Worm (Caenorhabditis elegans) whole organism, young adult: ENCODE data around the gene spds-1.
"Not testable (repeated sequence)": the region's sequence is repeated elsewhere in the genome, so short reads cannot be mapped to it uniquely, and the experiment has no call there.

Experiments
- B0019.2 ChIP-seq: fragments of 200-800 bp; sonication (Bioruptor generic); conservative IDR thresholded peaks from 2 replicates; pipeline ENCODE4 v1.3.6; 2022; ENCODE audit warnings: missing genetic modification reagents, missing genetic modification characterization, missing compliant biosample characterization
- B0336.3 ChIP-seq: fragments of 200-800 bp; sonication (Bioruptor generic); IDR thresholded peaks from 2 replicates; pipeline ENCODE4 v1.3.6; 2022; ENCODE audit warnings: missing genetic modification characterization, missing compliant biosample characterization
- C17E4.6 ChIP-seq: fragments of 200-800 bp; sonication (Bioruptor generic); IDR thresholded peaks from 2 replicates; pipeline ENCODE4 v1.3.6; 2022; ENCODE audit warnings: missing genetic modification reagents, missing genetic modification characterization, missing compliant biosample characterization
- D2030.7 ChIP-seq: fragments of 200-800 bp; sonication (Bioruptor generic); IDR thresholded peaks from 2 replicates; pipeline ENCODE4 v1.3.6; 2022; ENCODE audit warnings: missing genetic modification reagents, missing genetic modification characterization, missing compliant biosample characterization
- F33H1.4 ChIP-seq: fragments of 200-800 bp; sonication (Bioruptor generic); IDR thresholded peaks from 2 replicates; pipeline ENCODE4 v1.3.6; 2022; ENCODE audit warnings: missing genetic modification reagents, missing genetic modification characterization, missing compliant biosample characterization
- F37B4.10 ChIP-seq: fragments of 200-800 bp; sonication (Bioruptor generic); IDR thresholded peaks from 2 replicates; pipeline ENCODE4 v1.3.6; 2022; ENCODE audit warnings: missing genetic modification characterization, missing compliant biosample characterization
- F39B2.1 ChIP-seq: fragments of 200-800 bp; sonication (Bioruptor generic); IDR thresholded peaks from 2 replicates; pipeline ENCODE4 v1.3.6; 2022; ENCODE audit warnings: missing genetic modification reagents, missing genetic modification characterization, missing compliant biosample characterization
- F49E8.2 ChIP-seq: sonication (generic microtip); optimal IDR thresholded peaks from 3 replicates; lab custom pipeline; 2017; ENCODE audit warnings: missing genetic modification characterization, mild to moderate bottlenecking, missing compliant biosample characterization, antibody characterized with exemption, moderate library complexity; ENCODE audit not compliant: insufficient read depth
- Y53F4B.3 ChIP-seq: fragments of 200-800 bp; sonication (Bioruptor generic); IDR thresholded peaks from 2 replicates; pipeline ENCODE4 v1.3.6; 2022; ENCODE audit warnings: missing genetic modification reagents, missing genetic modification characterization, missing compliant biosample characterization
- Y53G8AR.9 ChIP-seq: fragments of 200-800 bp; sonication (Bioruptor generic); conservative IDR thresholded peaks from 2 replicates; pipeline ENCODE4 v1.3.6; 2022; ENCODE audit warnings: missing genetic modification reagents, missing genetic modification characterization, missing compliant biosample characterization
- Y95B8A.8 ChIP-seq: fragments of 200-800 bp; sonication (Bioruptor generic); IDR thresholded peaks from 2 replicates; pipeline ENCODE4 v1.3.6; 2022; ENCODE audit warnings: missing genetic modification reagents, missing genetic modification characterization, missing compliant biosample characterization
- aptf-2 ChIP-seq: fragments of 200-800 bp; sonication (Bioruptor generic); conservative IDR thresholded peaks from 2 replicates; pipeline ENCODE4 v1.3.6; 2022; ENCODE audit warnings: missing genetic modification reagents, missing genetic modification characterization, missing compliant biosample characterization
- attf-3 ChIP-seq: fragments of 200-800 bp; sonication (Bioruptor generic); conservative IDR thresholded peaks from 2 replicates; pipeline ENCODE4 v1.3.6; 2022; ENCODE audit warnings: missing genetic modification reagents, missing genetic modification characterization, missing compliant biosample characterization
- attf-6 ChIP-seq: fragments of 200-800 bp; sonication (Bioruptor generic); IDR thresholded peaks from 2 replicates; pipeline ENCODE4 v1.3.6; 2022; ENCODE audit warnings: missing genetic modification reagents, missing genetic modification characterization, missing compliant biosample characterization
- bed-2 ChIP-seq: fragments of 200-800 bp; sonication (Bioruptor generic); IDR thresholded peaks from 2 replicates; pipeline ENCODE4 v1.3.6; 2022; ENCODE audit warnings: missing genetic modification reagents, missing genetic modification characterization, missing compliant biosample characterization
- cebp-1 ChIP-seq, 2 experiments: fragments of 200-800 bp in 1 of 2; sonication (Bioruptor generic) in 1 of 2; sonication (generic microtip) in 1 of 2; IDR thresholded peaks in 1 of 2; optimal IDR thresholded peaks in 1 of 2; 2 replicates each; pipeline versions ENCODE4 v1.3.6 to Lab custom; 2017 to 2022; ENCODE audit warnings: missing compliant biosample characterization in 2 of 2, missing genetic modification characterization in 2 of 2, mild to moderate bottlenecking in 1 of 2, missing genetic modification reagents in 1 of 2, moderate library complexity in 1 of 2
- ceh-100 ChIP-seq: fragments of 200-800 bp; sonication (Bioruptor generic); IDR thresholded peaks from 2 replicates; pipeline ENCODE4 v1.3.6; 2022; ENCODE audit warnings: missing genetic modification reagents, missing genetic modification characterization, missing compliant biosample characterization
- ceh-91 ChIP-seq: fragments of 200-800 bp; sonication (Bioruptor generic); IDR thresholded peaks from 2 replicates; pipeline ENCODE4 v1.3.6; 2022; ENCODE audit warnings: missing genetic modification reagents, missing genetic modification characterization, missing compliant biosample characterization
- chd-7 ChIP-seq: sonication (generic microtip); optimal IDR thresholded peaks from 2 replicates; lab custom pipeline; 2016; ENCODE audit warnings: mild to moderate bottlenecking, missing genetic modification characterization, moderate library complexity, missing compliant biosample characterization
- dox-1 ChIP-seq: fragments of 200-800 bp; sonication (Bioruptor generic); IDR thresholded peaks from 2 replicates; pipeline ENCODE4 v1.3.6; 2022; ENCODE audit warnings: missing genetic modification reagents, missing genetic modification characterization, missing compliant biosample characterization
- egrh-3 ChIP-seq: fragments of 200-800 bp; sonication (Bioruptor generic); IDR thresholded peaks from 2 replicates; pipeline ENCODE4 v1.3.6; 2022; ENCODE audit warnings: missing genetic modification reagents, missing genetic modification characterization, missing compliant biosample characterization
- ekl-4 ChIP-seq: fragments of 200-800 bp; sonication (Bioruptor generic); IDR thresholded peaks from 2 replicates; pipeline ENCODE4 v1.3.6; 2022; ENCODE audit warnings: missing genetic modification reagents, missing genetic modification characterization, missing compliant biosample characterization
- him-1 ChIP-seq: sonication (generic microtip); optimal IDR thresholded peaks from 2 replicates; lab custom pipeline; 2016; ENCODE audit warnings: missing genotype, missing genetic modification reagents, missing genetic modification characterization, missing compliant biosample characterization
- hmg-1.2 ChIP-seq: fragments of 200-800 bp; sonication (Bioruptor generic); IDR thresholded peaks from 2 replicates; pipeline ENCODE4 v1.3.6; 2022; ENCODE audit warnings: missing genetic modification reagents, missing genetic modification characterization, missing compliant biosample characterization
- hmg-20 ChIP-seq: fragments of 200-800 bp; sonication (Bioruptor generic); IDR thresholded peaks from 2 replicates; pipeline ENCODE4 v1.3.6; 2022; ENCODE audit warnings: missing genetic modification reagents, missing genetic modification characterization, missing compliant biosample characterization
- hsf-1 ChIP-seq: fragments of 200-800 bp; sonication (Bioruptor generic); IDR thresholded peaks from 2 replicates; pipeline ENCODE4 v1.3.6; 2022; ENCODE audit warnings: missing genetic modification reagents, missing genetic modification characterization, missing compliant biosample characterization
- lag-1 ChIP-seq: fragments of 200-800 bp; sonication (Bioruptor generic); IDR thresholded peaks from 2 replicates; pipeline ENCODE4 v1.3.6; 2022; ENCODE audit warnings: missing genetic modification reagents, missing genetic modification characterization, missing compliant biosample characterization
- lin-40 ChIP-seq: sonication (generic microtip); optimal IDR thresholded peaks from 2 replicates; lab custom pipeline; 2016; ENCODE audit warnings: missing genetic modification characterization, mild to moderate bottlenecking, missing compliant biosample characterization, missing genotype, missing genetic modification reagents
- lin-54 ChIP-seq: fragments of 200-800 bp; sonication (Bioruptor generic); optimal IDR thresholded peaks from 2 replicates; lab custom pipeline; 2018; ENCODE audit warnings: mild to moderate bottlenecking, missing genetic modification characterization, missing compliant biosample characterization
- lir-1 ChIP-seq: fragments of 200-800 bp; sonication (Bioruptor generic); conservative IDR thresholded peaks from 2 replicates; pipeline ENCODE4 v1.3.6; 2022; ENCODE audit warnings: missing genetic modification reagents, missing genetic modification characterization, missing compliant biosample characterization
- lsl-1 ChIP-seq: fragments of 200-800 bp; sonication (Bioruptor generic); optimal IDR thresholded peaks from 2 replicates; lab custom pipeline; 2018; ENCODE audit warnings: mild to moderate bottlenecking, missing genetic modification characterization, moderate library complexity, missing compliant biosample characterization
- madf-3 ChIP-seq: fragments of 200-800 bp; sonication (Bioruptor generic); IDR thresholded peaks from 2 replicates; pipeline ENCODE4 v1.3.6; 2022; ENCODE audit warnings: missing genetic modification reagents, missing genetic modification characterization, missing compliant biosample characterization
- madf-6 ChIP-seq: fragments of 200-800 bp; sonication (Bioruptor generic); IDR thresholded peaks from 2 replicates; pipeline ENCODE4 v1.3.6; 2022; ENCODE audit warnings: missing genetic modification reagents, missing genetic modification characterization, missing compliant biosample characterization
- madf-8 ChIP-seq: fragments of 200-800 bp; sonication (Bioruptor generic); conservative IDR thresholded peaks from 2 replicates; pipeline ENCODE4 v1.3.6; 2022; ENCODE audit warnings: missing genetic modification reagents, missing genetic modification characterization, missing compliant biosample characterization
- mcd-1 ChIP-seq: fragments of 200-800 bp; sonication (Bioruptor generic); IDR thresholded peaks from 2 replicates; pipeline ENCODE4 v1.3.6; 2022; ENCODE audit warnings: missing genetic modification reagents, missing genetic modification characterization, missing compliant biosample characterization
- pbrm-1 ChIP-seq: fragments of 200-800 bp; sonication (Bioruptor generic); IDR thresholded peaks from 2 replicates; pipeline ENCODE4 v1.3.6; 2022; ENCODE audit warnings: missing genetic modification reagents, missing genetic modification characterization, missing compliant biosample characterization
- rcor-1 ChIP-seq: fragments of 200-800 bp; sonication (Bioruptor generic); IDR thresholded peaks from 2 replicates; pipeline ENCODE4 v1.3.6; 2022; ENCODE audit warnings: missing genetic modification reagents, missing genetic modification characterization, missing compliant biosample characterization
- snpc-1.1 ChIP-seq: sonication (generic microtip); optimal IDR thresholded peaks from 2 replicates; lab custom pipeline; 2017; ENCODE audit warnings: missing genetic modification characterization, mild to moderate bottlenecking, missing compliant biosample characterization, antibody characterized with exemption, moderate library complexity, missing genotype, missing genetic modification reagents; ENCODE audit not compliant: insufficient read depth
- snpc-3.4 ChIP-seq: sonication (generic microtip); optimal IDR thresholded peaks from 2 replicates; lab custom pipeline; 2017; ENCODE audit warnings: missing genetic modification characterization, mild to moderate bottlenecking, missing compliant biosample characterization, antibody characterized with exemption, moderate library complexity, missing genotype, missing genetic modification reagents
- snpc-4 ChIP-seq, 5 experiments: fragments of 150-350 bp in 1 of 5; sonication (generic microtip) in 4 of 5; optimal IDR thresholded peaks; 2 replicates each; lab custom pipeline; 2014 to 2018; ENCODE audit warnings: missing genetic modification characterization in 5 of 5, missing biosample characterization in 3 of 5, antibody characterized with exemption in 2 of 5, mild to moderate bottlenecking in 2 of 5, missing compliant biosample characterization in 2 of 5, missing genotype in 2 of 5, moderate library complexity in 2 of 5, missing genetic modification reagents in 1 of 5
- tbp1 ChIP-seq: fragments of 200-800 bp; sonication (Bioruptor generic); optimal IDR thresholded peaks from 2 replicates; lab custom pipeline; 2018; ENCODE audit warnings: mild to moderate bottlenecking, missing genetic modification characterization, missing compliant biosample characterization
- xnd-1 ChIP-seq: sonication (generic microtip); optimal IDR thresholded peaks from 2 replicates; lab custom pipeline; 2016; ENCODE audit warnings: missing genotype, missing genetic modification reagents, missing genetic modification characterization, missing compliant biosample characterization
- zfh-2 ChIP-seq: fragments of 200-800 bp; sonication (Bioruptor generic); conservative IDR thresholded peaks from 2 replicates; pipeline ENCODE4 v1.3.6; 2022; ENCODE audit warnings: missing genetic modification reagents, missing genetic modification characterization, missing compliant biosample characterization
- ztf-28 ChIP-seq: fragments of 200-800 bp; sonication (Bioruptor generic); IDR thresholded peaks from 2 replicates; pipeline ENCODE4 v1.3.6; 2022; ENCODE audit warnings: missing genetic modification reagents, missing genetic modification characterization, missing compliant biosample characterization

The spds-1 gene

ce11 chrII:12778374-12778773 is 28.3 kb upstream of the spds-1 start:
- TF ChIP-seq snpc-4 (GFP tag; optimal IDR thresholded peaks at IDR 0.05; lab: Kevin White, UChicago): peak; percentile 94
- TF ChIP-seq snpc-4 (tag; optimal IDR thresholded peaks at IDR 0.05; lab: Kevin White, UChicago): peak; percentile 96 to 98 (median 97)
- peak; percentile 53; the same call in 1 of the 2 replicates for TF ChIP-seq hmg-20 (GFP tag; lab: Robert Waterston, UW)
- TF ChIP-seq madf-6 (GFP tag; lab: Robert Waterston, UW): peak; percentile 84
- TF ChIP-seq zfh-2 (GFP tag; lab: Robert Waterston, UW): peak; percentile 94
- TF ChIP-seq F39B2.1 (GFP tag; lab: Robert Waterston, UW): 0 out of 2 replicates have a peak, but pooled peaks have one; percentile 45
- TF ChIP-seq Y95B8A.8 (GFP tag; lab: Robert Waterston, UW): peak; percentile 56; the same call in 1 of the 2 replicates
- TF ChIP-seq rcor-1 (GFP tag; lab: Robert Waterston, UW): peak; percentile 89
- peak; percentile 91 for TF ChIP-seq mcd-1
- TF ChIP-seq madf-3 (GFP tag; lab: Robert Waterston, UW): 0 out of 2 replicates have a peak, but pooled peaks have one; percentile 38
- 0 out of 2 replicates have a peak, but pooled peaks have one; percentile 41 for TF ChIP-seq lag-1
- TF ChIP-seq Y53G8AR.9 (GFP tag; lab: Robert Waterston, UW): peak; percentile 74; the same call in 1 of the 2 replicates
- TF ChIP-seq snpc-3.4 (tag; lab: Kevin White, UChicago): peak; percentile 80
- TF ChIP-seq D2030.7 (GFP tag; lab: Robert Waterston, UW): peak; percentile 94
- TF ChIP-seq ekl-4 (GFP tag; lab: Robert Waterston, UW): peak; percentile 71; the same call in 1 of the 2 replicates
- TF ChIP-seq F37B4.10 (GFP tag; lab: Robert Waterston, UW): 0 out of 2 replicates have a peak, but pooled peaks have one; percentile 72
- TF ChIP-seq attf-6 (GFP tag; lab: Robert Waterston, UW): peak; percentile 80
- TF ChIP-seq cebp-1 (GFP tag; IDR thresholded peaks at IDR 0.05; lab: Robert Waterston, UW): not testable (repeated sequence)
- TF ChIP-seq cebp-1 (tag; optimal IDR thresholded peaks at IDR 0.05; lab: Kevin White, UChicago): peak; percentile 21
- peak; percentile 81 for TF ChIP-seq him-1 (tag; lab: Kevin White, UChicago)
- peak; percentile 98 for TF ChIP-seq egrh-3 (GFP tag; lab: Robert Waterston, UW)
- TF ChIP-seq tbp1 (GFP tag; lab: Kevin White, UChicago): peak; percentile 78
- TF ChIP-seq B0336.3 (GFP tag; lab: Robert Waterston, UW): 0 out of 2 replicates have a peak, but pooled peaks have one; percentile 23
- TF ChIP-seq ceh-100 (GFP tag; lab: Robert Waterston, UW): 0 out of 2 replicates have a peak, but pooled peaks have one; percentile 33
- peak; percentile 55; the same call in 1 of the 2 replicates for TF ChIP-seq Y53F4B.3
- TF ChIP-seq dox-1 (GFP tag; lab: Robert Waterston, UW): peak; percentile 91
- TF ChIP-seq lsl-1 (GFP tag; lab: Kevin White, UChicago): peak; percentile 64
- TF ChIP-seq chd-7: peak; percentile 12
- TF ChIP-seq B0019.2 (GFP tag; lab: Robert Waterston, UW): 0 out of 2 replicates have a peak, but pooled peaks have one; percentile 32
- TF ChIP-seq hmg-1.2 (GFP tag; lab: Robert Waterston, UW): peak; percentile 52; the same call in 1 of the 2 replicates
- TF ChIP-seq aptf-2 (GFP tag; lab: Robert Waterston, UW): 0 out of 2 replicates have a peak, but pooled peaks have one; percentile 22
- peak; percentile 64; the same call in 1 of the 2 replicates for TF ChIP-seq lir-1 (GFP tag; lab: Robert Waterston, UW)
- peak; percentile 79 for TF ChIP-seq F49E8.2 (tag; lab: Kevin White, UChicago)
- TF ChIP-seq hsf-1: peak; percentile 70
- peak; percentile 69 for TF ChIP-seq ceh-91 (GFP tag; lab: Robert Waterston, UW)
- peak; percentile 60 for TF ChIP-seq lin-54 (GFP tag; lab: Kevin White, UChicago)
- TF ChIP-seq pbrm-1: peak; percentile 99
- peak; percentile 75 for TF ChIP-seq F33H1.4 (GFP tag; lab: Robert Waterston, UW)
- peak; percentile 34 for TF ChIP-seq lin-40 (tag; lab: Kevin White, UChicago)
- TF ChIP-seq bed-2 (GFP tag; lab: Robert Waterston, UW): peak; percentile 78; the same call in 1 of the 2 replicates
- peak; percentile 47 for TF ChIP-seq madf-8 (GFP tag; lab: Robert Waterston, UW)
- peak; percentile 22 for TF ChIP-seq xnd-1
- TF ChIP-seq ztf-28: peak; percentile 87; the same call in 1 of the 2 replicates
- TF ChIP-seq attf-3 (GFP tag; lab: Robert Waterston, UW): peak; percentile 64; the same call in 1 of the 2 replicates
- peak; percentile 77; the same call in 1 of the 2 replicates for TF ChIP-seq C17E4.6 (GFP tag; lab: Robert Waterston, UW)
- peak; percentile 94 for TF ChIP-seq snpc-1.1
